Worm (Caenorhabditis elegans): ENCODE data around the gene oxi-1.

DNA sequence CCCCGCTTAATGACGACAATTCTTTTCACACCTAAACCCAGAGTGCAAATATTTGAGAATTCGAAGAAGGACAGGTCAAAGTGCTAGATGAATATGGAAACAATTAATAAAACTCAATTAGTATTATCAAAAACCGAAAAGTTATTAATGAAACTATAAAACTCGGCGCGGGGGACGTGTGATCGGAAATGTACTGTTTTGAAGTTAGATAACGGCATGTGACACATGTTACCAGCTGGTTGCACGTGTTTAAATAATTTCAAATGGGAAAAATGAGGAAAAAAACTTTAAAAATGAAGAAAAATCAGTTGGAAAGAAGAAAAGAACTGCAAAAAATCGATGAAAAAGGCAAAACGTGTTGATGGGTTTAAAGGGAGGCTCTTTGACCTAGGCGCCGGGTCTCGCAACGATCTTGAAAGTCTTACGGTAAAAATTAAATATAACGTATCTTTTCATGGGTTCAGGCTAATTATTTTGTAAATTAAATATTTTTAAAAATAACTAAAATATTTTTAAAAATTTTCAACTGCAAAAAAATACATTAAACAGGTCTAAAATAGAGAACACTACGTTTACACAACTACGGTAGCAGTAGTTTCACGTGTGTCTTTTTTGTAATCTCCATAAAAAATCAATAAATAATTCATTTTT lies 37.4 kb upstream of the oxi-1 start:
- no peak for TF ChIP-seq scrt-1 (GFP tag; IDR thresholded peaks at IDR 0.05)
- TF ChIP-seq ceh-36 (tag; optimal IDR thresholded peaks at IDR 0.05) = no peak
- TF ChIP-seq B0310.2 (tag; optimal IDR thresholded peaks at IDR 0.05) = no peak
- TF ChIP-seq ama-1 (optimal IDR thresholded peaks at IDR 0.05) = no peak
- TF ChIP-seq ets-7 (tag; optimal IDR thresholded peaks at IDR 0.05) = no peak
- TF ChIP-seq flt-1 (GFP tag; IDR thresholded peaks at IDR 0.05) = no peak
- no peak for TF ChIP-seq tra-4 (tag; optimal IDR thresholded peaks at IDR 0.05)

Data from whole organism, early embryonic.